Worm (Caenorhabditis elegans) whole organism, L1 larva: Measurements from ENCODE around the gene F08F8.11.

Experiments used
- alr-1 ChIP-seq: fragments of 200-800 bp; sonication (Bioruptor generic); optimal IDR thresholded peaks from 2 replicates; lab custom pipeline; 2018; ENCODE audit warnings: borderline replicate concordance, mild to moderate bottlenecking, missing genetic modification characterization, missing compliant biosample characterization
- blmp-1 ChIP-seq: fragments of 150-350 bp; optimal IDR thresholded peaks from 2 replicates; lab custom pipeline; 2014; ENCODE audit warnings: missing biosample characterization, missing genetic modification characterization
- ceh-82 ChIP-seq, 3 experiments: fragments of 150-350 bp in 1 of 3; sonication (generic microtip) in 2 of 3; optimal IDR thresholded peaks; 2 replicates each; lab custom pipeline; 2014 to 2017; ENCODE audit warnings: missing biosample characterization in 3 of 3, missing genetic modification characterization in 3 of 3
- efl-3 ChIP-seq: fragments of 200-800 bp; sonication (Bioruptor generic); optimal IDR thresholded peaks from 2 replicates; lab custom pipeline; 2018; ENCODE audit warnings: mild to moderate bottlenecking, missing genetic modification characterization, missing compliant biosample characterization
- fkh-10 ChIP-seq: sonication (generic microtip); optimal IDR thresholded peaks from 2 replicates; lab custom pipeline; 2017; ENCODE audit warnings: missing biosample characterization, missing genetic modification reagents, missing genetic modification characterization
- fos-1 ChIP-seq: fragments of 150-350 bp; optimal IDR thresholded peaks from 2 replicates; lab custom pipeline; 2014; ENCODE audit warnings: missing biosample characterization, missing genetic modification characterization
- lsy-2 ChIP-seq, 2 experiments: fragments of 150-350 bp; optimal IDR thresholded peaks; 2 replicates each; lab custom pipeline; 2014; ENCODE audit warnings: missing biosample characterization in 2 of 2, missing genetic modification characterization in 2 of 2
- mdl-1 ChIP-seq, 2 experiments: fragments of 150-350 bp; optimal IDR thresholded peaks; 2 replicates each; lab custom pipeline; 2014 to 2017; ENCODE audit warnings: missing biosample characterization in 2 of 2, missing genetic modification characterization in 2 of 2, inconsistent platforms in 1 of 2
- nhr-237 ChIP-seq: fragments of 150-350 bp; optimal IDR thresholded peaks from 2 replicates; lab custom pipeline; 2014; ENCODE audit warnings: missing biosample characterization, missing genetic modification characterization
- nhr-76 ChIP-seq: sonication (generic microtip); optimal IDR thresholded peaks from 2 replicates; lab custom pipeline; 2017; ENCODE audit warnings: missing biosample characterization, missing genetic modification characterization
- sptf-1 ChIP-seq: fragments of 150-350 bp; optimal IDR thresholded peaks from 2 replicates; lab custom pipeline; 2014; ENCODE audit warnings: missing biosample characterization, missing genetic modification characterization
- swsn-7 ChIP-seq: sonication (generic microtip); optimal IDR thresholded peaks from 2 replicates; lab custom pipeline; 2016; ENCODE audit warnings: missing genetic modification characterization, missing compliant biosample characterization
- unc-62 ChIP-seq: fragments of 150-350 bp; optimal IDR thresholded peaks from 2 replicates; lab custom pipeline; 2014; ENCODE audit warnings: missing biosample characterization, missing genetic modification reagents, missing genetic modification characterization

DNA sequence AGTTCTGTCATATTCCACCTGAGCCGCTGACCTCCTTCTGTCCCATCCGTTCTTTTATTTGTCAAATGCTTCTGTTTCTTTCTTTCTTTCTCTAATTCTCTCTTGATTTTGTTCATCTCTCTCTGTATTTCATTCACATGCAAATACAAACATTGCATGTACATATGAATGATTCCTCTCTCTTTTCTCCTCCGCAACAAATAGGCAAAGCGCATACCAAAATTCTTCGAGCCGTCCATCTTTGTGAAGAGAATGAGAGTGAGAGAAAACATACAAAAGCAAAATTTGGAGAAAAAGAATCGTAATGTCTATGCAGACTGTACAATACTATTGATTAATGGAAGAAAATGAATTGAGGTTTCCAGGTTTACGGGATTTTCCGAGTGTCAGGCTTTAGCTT lies 48.3 kb upstream of the F08F8.11 start:
- TF ChIP-seq fos-1 (tag; lab: Kevin White, UChicago) (no peak), mdl-1 (tag; optimal IDR thresholded peaks at IDR 0.05; lab: Kevin White, UChicago) (no peak), nhr-76 (tag; lab: Kevin White, UChicago) (no peak), lsy-2 (tag; optimal IDR thresholded peaks at IDR 0.05; lab: Kevin White, UChicago) (no peak), unc-62 (GFP tag; lab: Kevin White, UChicago) (no peak), efl-3 (GFP tag; lab: Kevin White, UChicago) (no peak), blmp-1 (tag; lab: Kevin White, UChicago) (no peak), nhr-237 (tag; lab: Kevin White, UChicago) (no peak), swsn-7 (tag; lab: Kevin White, UChicago) (no peak), ceh-82 (tag; optimal IDR thresholded peaks at IDR 0.05; lab: Kevin White, UChicago) (no peak), fkh-10 (GFP tag; lab: Kevin White, UChicago) (no peak), sptf-1 (no peak), alr-1 (tag; lab: Kevin White, UChicago) (no peak)
